Fruit fly (Drosophila melanogaster): Measurements from ENCODE around the gene CG10600.

The CG10600 gene

dm6 chr2L:18819044-18819443 lies 20.4 kb downstream of the CG10600 start, which contains the start of gene Ugt36F1:
Ugt36F1 (plus strand) TSS chr2L:18819344.
- TF ChIP-seq Pdp1 (GFP tag; optimal IDR thresholded peaks at IDR 0.05) (peak in 1 of 2 experiments; percentile 77), jigr1 (GFP tag; IDR thresholded peaks at IDR 0.05) (no peak)

dm6 chr2L:18818397-18818796 lies 21.1 kb downstream of the CG10600 start:
- TF ChIP-seq CTCF (GFP tag; optimal IDR thresholded peaks at IDR 0.05) = peak; percentile 59
- peak; percentile 48; the same call in 1 of the 2 replicates for TF ChIP-seq amos (GFP tag; IDR thresholded peaks at IDR 0.05; ENCODE audit: partially characterized antibody)
- TF ChIP-seq CG2199 (GFP tag; IDR thresholded peaks at IDR 0.05) = peak; percentile 21; the same call in 1 of the 3 replicates
- no peak for TF ChIP-seq Antp (GFP tag; optimal IDR thresholded peaks at IDR 0.05)
- TF ChIP-seq tgo (GFP tag; IDR thresholded peaks at IDR 0.05) = no peak
- TF ChIP-seq Doc3 (GFP tag; IDR thresholded peaks at IDR 0.05; ENCODE audit: partially characterized antibody) = no peak
- TF ChIP-seq Adf1 (GFP tag; IDR thresholded peaks at IDR 0.05) = no peak
- no peak for TF ChIP-seq gfzf (GFP tag; optimal IDR thresholded peaks at IDR 0.05)
- peak; percentile 21 for TF ChIP-seq sens (GFP tag)
- peak; percentile 70 for TF ChIP-seq ftz-f1 (GFP tag; optimal IDR thresholded peaks at IDR 0.05)
- peak; percentile 39; the same call in 2 of the 3 replicates for TF ChIP-seq knrl (GFP tag; IDR thresholded peaks at IDR 0.05; ENCODE audit: partially characterized antibody)
- TF ChIP-seq stwl (tag; optimal IDR thresholded peaks at IDR 0.05) = peak; percentile 16
- TF ChIP-seq Bgb (GFP tag; IDR thresholded peaks at IDR 0.05; ENCODE audit: partially characterized antibody) = peak; percentile 65

dm6 chr2L:18815194-18815593 lies 24.3 kb downstream of the CG10600 start:
- no peak for TF ChIP-seq D (optimal IDR thresholded peaks at IDR 0.05)
- TF ChIP-seq D (GFP tag; optimal IDR thresholded peaks at IDR 0.05) = peak; percentile 27
- peak in 1 of 2 experiments; percentile 59 for TF ChIP-seq tll (GFP tag; optimal IDR thresholded peaks at IDR 0.05)
- TF ChIP-seq Nf-YC (tag; optimal IDR thresholded peaks at IDR 0.05) = peak; percentile 29
- TF ChIP-seq crol (GFP tag; IDR thresholded peaks at IDR 0.05) = peak; percentile 83
- peak; percentile 48 for TF ChIP-seq gsb-n (tag; optimal IDR thresholded peaks at IDR 0.05)
- TF ChIP-seq pros (GFP tag; optimal IDR thresholded peaks at IDR 0.05) = peak; percentile 68
- TF ChIP-seq CG7271 (tag; optimal IDR thresholded peaks at IDR 0.05) = no peak
- peak; percentile 11 for TF ChIP-seq nerfin-1 (tag; optimal IDR thresholded peaks at IDR 0.05)
- TF ChIP-seq Hey (tag; optimal IDR thresholded peaks at IDR 0.05) = peak; percentile 18
- TF ChIP-seq hkb (optimal IDR thresholded peaks at IDR 0.05) = no peak
- 0 out of 2 replicates have a peak, but pooled peaks have one; percentile 36 for TF ChIP-seq hkb (GFP tag; IDR thresholded peaks at IDR 0.05)
- no peak for TF ChIP-seq CG7372 (GFP tag; IDR thresholded peaks at IDR 0.05)
- no peak for TF ChIP-seq maf-S (GFP tag; optimal IDR thresholded peaks at IDR 0.05)
- peak; percentile 92 for TF ChIP-seq abd-A (tag; optimal IDR thresholded peaks at IDR 0.05)
- TF ChIP-seq oc (tag; optimal IDR thresholded peaks at IDR 0.05) = peak; percentile 79
- TF ChIP-seq mirr (GFP tag; optimal IDR thresholded peaks at IDR 0.05) = peak; percentile 88

- 0 out of 4 replicates have a peak, but pooled peaks have one; percentile 46 for TF ChIP-seq chinmo (GFP tag; IDR thresholded peaks at IDR 0.05; ENCODE audit: partially characterized antibody)
- no peak for TF ChIP-seq CG8089 (GFP tag; optimal IDR thresholded peaks at IDR 0.05)
- peak; percentile 95 for TF ChIP-seq CG7987 (GFP tag; optimal IDR thresholded peaks at IDR 0.05)
Observed at dm6 chr2L:18812755-18813154, 26.7 kb downstream of the CG10600 start.

dm6 chr2L:18812348-18812747 lies 27.1 kb downstream of the CG10600 start, which contains the start of the genes CG17325 and CG42305:
CG17325 (plus strand) TSS chr2L:18812648.
CG42305 (plus strand) TSS chr2L:18812648.
- TF ChIP-seq Drgx (GFP tag; IDR thresholded peaks at IDR 0.05) = no peak
- TF ChIP-seq CG33213 (GFP tag; optimal IDR thresholded peaks at IDR 0.05) = no peak
- no peak for TF ChIP-seq CG8359 (GFP tag; optimal IDR thresholded peaks at IDR 0.05; ENCODE audit: borderline replicate concordance)
- no peak for TF ChIP-seq Bdp1 (GFP tag; optimal IDR thresholded peaks at IDR 0.05)
- TF ChIP-seq kay (GFP tag; optimal IDR thresholded peaks at IDR 0.05) = no peak
- no peak for TF ChIP-seq Hey (tag; optimal IDR thresholded peaks at IDR 0.05)
- TF ChIP-seq Sox100B (GFP tag; optimal IDR thresholded peaks at IDR 0.05) = no peak
- TF ChIP-seq CG15601 (tag; optimal IDR thresholded peaks at IDR 0.05) = no peak
- TF ChIP-seq crc (GFP tag; optimal IDR thresholded peaks at IDR 0.05) = no peak
- TF ChIP-seq bigmax (GFP tag; optimal IDR thresholded peaks at IDR 0.05) = no peak

All from whole organism, embryonic.